Worm (Caenorhabditis elegans) whole organism, late embryonic: ENCODE results near the gene Y38F1A.8.

ENCODE experiments used
- ceh-19 ChIP-seq: fragments of 200-800 bp; sonication (Bioruptor generic); optimal IDR thresholded peaks from 2 replicates; lab custom pipeline; 2018; ENCODE audit warnings: mild to moderate bottlenecking, missing genetic modification characterization, missing compliant biosample characterization
- dmd-4 ChIP-seq: sonication (generic microtip); optimal IDR thresholded peaks from 2 replicates; lab custom pipeline; 2016; ENCODE audit warnings: borderline replicate concordance, missing genetic modification characterization, missing compliant biosample characterization
- fkh-6 ChIP-seq: sonication (generic microtip); optimal IDR thresholded peaks from 2 replicates; lab custom pipeline; 2016; ENCODE audit warnings: missing genetic modification characterization, missing compliant biosample characterization
- hlh-13 ChIP-seq: fragments of 200-800 bp; sonication (Bioruptor generic); optimal IDR thresholded peaks from 2 replicates; lab custom pipeline; 2018; ENCODE audit warnings: mild to moderate bottlenecking, missing genetic modification characterization, missing compliant biosample characterization
- pat-9 ChIP-seq: fragments of 200-800 bp; sonication (Bioruptor generic); optimal IDR thresholded peaks from 2 replicates; lab custom pipeline; 2018; ENCODE audit warnings: mild to moderate bottlenecking, missing genetic modification characterization, moderate library complexity, missing compliant biosample characterization

DNA sequence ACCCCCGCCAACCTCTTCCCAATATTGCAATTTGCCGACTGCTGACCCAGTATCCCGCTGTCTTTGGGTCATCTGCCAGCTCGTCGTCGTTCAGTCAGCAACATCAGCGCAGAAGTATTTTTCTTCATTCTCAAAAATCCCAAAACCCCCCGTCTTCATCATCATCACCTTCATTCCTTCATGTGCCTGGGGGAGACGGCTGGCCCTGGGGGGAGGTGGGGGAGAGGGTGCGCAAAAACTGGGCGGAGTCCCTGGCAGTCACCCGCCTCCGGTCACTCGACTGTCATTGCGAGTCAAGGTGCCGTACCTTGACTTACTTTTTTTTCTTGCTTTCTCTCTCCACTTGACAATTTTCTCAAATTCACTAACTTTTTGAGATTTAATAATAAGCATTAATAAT, 12.9 kb downstream of the Y38F1A.8 start:
- TF ChIP-seq ceh-19 = no peak
- no peak for TF ChIP-seq fkh-6 (tag; lab: Kevin White, UChicago)
- TF ChIP-seq hlh-13 = no peak
- TF ChIP-seq dmd-4 (tag; lab: Kevin White, UChicago) = no peak
- no peak for TF ChIP-seq pat-9 (tag; lab: Kevin White, UChicago)
